Fruit fly (Drosophila melanogaster): ENCODE measurements around the gene CG2209.

CG2209 gene

dm6 chrX:13023777-13024176, 1.8 kb downstream of the CG2209 start (continued):
- no peak for TF ChIP-seq Camta (GFP tag; optimal IDR thresholded peaks at IDR 0.05)
- no peak for TF ChIP-seq D19A (tag; optimal IDR thresholded peaks at IDR 0.05)
- TF ChIP-seq Dip3 (GFP tag; optimal IDR thresholded peaks at IDR 0.05), result no peak
- peak; percentile 27 for TF ChIP-seq lilli (GFP tag; optimal IDR thresholded peaks at IDR 0.05)
- TF ChIP-seq E2f1 (GFP tag; IDR thresholded peaks at IDR 0.05), result no peak
- TF ChIP-seq zfh2 (GFP tag; optimal IDR thresholded peaks at IDR 0.05), result peak; percentile 14
- no peak for TF ChIP-seq ap (GFP tag; IDR thresholded peaks at IDR 0.05)
- TF ChIP-seq sim (GFP tag; IDR thresholded peaks at IDR 0.05), result no peak
- TF ChIP-seq Ada2b (GFP tag; IDR thresholded peaks at IDR 0.05), result peak; percentile 36; the same call in 1 of the 2 replicates
- TF ChIP-seq Xbp1 (GFP tag; optimal IDR thresholded peaks at IDR 0.05), result no peak
- TF ChIP-seq psq (GFP tag; optimal IDR thresholded peaks at IDR 0.05), result no peak
- TF ChIP-seq CG11093 (GFP tag; IDR thresholded peaks at IDR 0.05), result no peak
- TF ChIP-seq lov (optimal IDR thresholded peaks at IDR 0.05), result no peak
- no peak for TF ChIP-seq lov (GFP tag; IDR thresholded peaks at IDR 0.05)
- TF ChIP-seq NFAT (GFP tag; IDR thresholded peaks at IDR 0.05), result no peak
- no peak for TF ChIP-seq CG7357 (GFP tag; IDR thresholded peaks at IDR 0.05)
- TF ChIP-seq CG12769 (tag; optimal IDR thresholded peaks at IDR 0.05), result peak; percentile 47
- no peak for TF ChIP-seq jigr1 (GFP tag; IDR thresholded peaks at IDR 0.05)
- no peak for TF ChIP-seq sr (GFP tag; IDR thresholded peaks at IDR 0.05)
- peak; percentile 49; the same call in 1 of the 2 replicates for TF ChIP-seq Atf6 (GFP tag; IDR thresholded peaks at IDR 0.05)
- no peak for TF ChIP-seq zen2 (GFP tag; IDR thresholded peaks at IDR 0.05; ENCODE audit: partially characterized antibody)
- no peak for TF ChIP-seq fd102C (GFP tag; optimal IDR thresholded peaks at IDR 0.05)
- no peak for TF ChIP-seq nmo (GFP tag; optimal IDR thresholded peaks at IDR 0.05)
- no peak for TF ChIP-seq CG32767 (GFP tag; IDR thresholded peaks at IDR 0.05)
- no peak for TF ChIP-seq ab (GFP tag; optimal IDR thresholded peaks at IDR 0.05)
- TF ChIP-seq Oli (tag; optimal IDR thresholded peaks at IDR 0.05), result peak; percentile 10
- no peak for TF ChIP-seq chn (GFP tag; optimal IDR thresholded peaks at IDR 0.05)
- TF ChIP-seq Dad (GFP tag; optimal IDR thresholded peaks at IDR 0.05), result no peak
- TF ChIP-seq B-H2 (GFP tag; optimal IDR thresholded peaks at IDR 0.05), result no peak
- no peak for TF ChIP-seq CG9932 (GFP tag; IDR thresholded peaks at IDR 0.05)
- no peak for TF ChIP-seq Atf3 (GFP tag; optimal IDR thresholded peaks at IDR 0.05)
- TF ChIP-seq org-1 (GFP tag; optimal IDR thresholded peaks at IDR 0.05), result peak; percentile 12
- TF ChIP-seq CG17359 (tag; optimal IDR thresholded peaks at IDR 0.05), result peak; percentile 19
- peak; percentile 15 for TF ChIP-seq slou (GFP tag; optimal IDR thresholded peaks at IDR 0.05)
- TF ChIP-seq CG2875 (GFP tag; optimal IDR thresholded peaks at IDR 0.05), result no peak
- peak; percentile 20 for TF ChIP-seq caup (GFP tag; optimal IDR thresholded peaks at IDR 0.05; ENCODE audit: severe bottlenecking)
- TF ChIP-seq p53 (GFP tag; optimal IDR thresholded peaks at IDR 0.05), result no peak
- no peak for TF ChIP-seq CG3726 (GFP tag; IDR thresholded peaks at IDR 0.05)
- TF ChIP-seq unc-4 (GFP tag; IDR thresholded peaks at IDR 0.05; ENCODE audit: partially characterized antibody), result no peak
- TF ChIP-seq her (GFP tag; optimal IDR thresholded peaks at IDR 0.05), result no peak
- TF ChIP-seq so (GFP tag; IDR thresholded peaks at IDR 0.05), result no peak
- TF ChIP-seq CG18619 (GFP tag; optimal IDR thresholded peaks at IDR 0.05), result no peak
- TF ChIP-seq pum (GFP tag; optimal IDR thresholded peaks at IDR 0.05), result no peak
- TF ChIP-seq sc (optimal IDR thresholded peaks at IDR 0.05), result no peak
- TF ChIP-seq sc (GFP tag; optimal IDR thresholded peaks at IDR 0.05), result no peak
- TF ChIP-seq ATbp (GFP tag; optimal IDR thresholded peaks at IDR 0.05), result no peak
- TF ChIP-seq CG12104 (GFP tag; optimal IDR thresholded peaks at IDR 0.05), result no peak
- no peak for TF ChIP-seq CG4854 (GFP tag; optimal IDR thresholded peaks at IDR 0.05)
- TF ChIP-seq E2f2 (GFP tag; IDR thresholded peaks at IDR 0.05), result no peak
- TF ChIP-seq kni (GFP tag; optimal IDR thresholded peaks at IDR 0.05), result no peak
- no peak for TF ChIP-seq sima (GFP tag; optimal IDR thresholded peaks at IDR 0.05)
- no peak for TF ChIP-seq ash1 (GFP tag; optimal IDR thresholded peaks at IDR 0.05)
- TF ChIP-seq CG10267 (tag; optimal IDR thresholded peaks at IDR 0.05), result no peak

Data from whole organism, embryonic.